Worm (Caenorhabditis elegans) whole organism, L3 larva: Measurements from ENCODE around the gene nmt-1.

Experiments used
- R02D3.7 ChIP-seq: fragments of 150-350 bp; optimal IDR thresholded peaks from 2 replicates; lab custom pipeline; 2014; ENCODE audit warnings: missing biosample characterization, missing genetic modification characterization
- ceh-16 ChIP-seq: sonication (generic microtip); optimal IDR thresholded peaks from 2 replicates; lab custom pipeline; 2017; ENCODE audit warnings: missing biosample characterization, missing genetic modification characterization
- ceh-28 ChIP-seq: fragments of 150-350 bp; optimal IDR thresholded peaks from 2 replicates; lab custom pipeline; 2014; ENCODE audit warnings: missing biosample characterization, missing genetic modification reagents, missing genetic modification characterization
- daf-12 ChIP-seq: fragments of 150-350 bp; optimal IDR thresholded peaks from 2 replicates; lab custom pipeline; 2014; ENCODE audit warnings: missing biosample characterization, missing genetic modification reagents, missing genetic modification characterization
- elt-3 ChIP-seq, 3 experiments: fragments of 150-350 bp in 1 of 3; sonication (generic microtip) in 2 of 3; optimal IDR thresholded peaks; 2 replicates in 2 of 3; 4 replicates in 1 of 3; lab custom pipeline; 2014 to 2017; ENCODE audit warnings: missing biosample characterization in 3 of 3, missing genetic modification characterization in 3 of 3
- fkh-10 ChIP-seq: sonication (generic microtip); optimal IDR thresholded peaks from 2 replicates; lab custom pipeline; 2017; ENCODE audit warnings: missing biosample characterization, missing genetic modification reagents, missing genetic modification characterization
- fos-1 ChIP-seq: fragments of 150-350 bp; optimal IDR thresholded peaks from 2 replicates; lab custom pipeline; 2014; ENCODE audit warnings: missing biosample characterization, missing genetic modification characterization
- pqm-1 ChIP-seq: fragments of 150-350 bp; optimal IDR thresholded peaks from 2 replicates; lab custom pipeline; 2017; ENCODE audit warnings: missing biosample characterization, missing genetic modification characterization, inconsistent platforms
- unc-62 ChIP-seq: fragments of 150-350 bp; sonication (generic microtip); optimal IDR thresholded peaks from 4 replicates; lab custom pipeline; 2014; ENCODE audit warnings: missing biosample characterization, missing genetic modification reagents, missing genetic modification characterization
- zag-1 ChIP-seq: fragments of 150-350 bp; optimal IDR thresholded peaks from 2 replicates; lab custom pipeline; 2014; ENCODE audit warnings: missing biosample characterization, missing genetic modification characterization
- ztf-11 ChIP-seq: fragments of 150-350 bp; optimal IDR thresholded peaks from 2 replicates; lab custom pipeline; 2014; ENCODE audit warnings: missing biosample characterization, missing genetic modification characterization

ce11 chrIII:6164253-6164971 lies 48.3 kb upstream of the nmt-1 start, which contains the start of gene F42A10.9:
- TF ChIP-seq elt-3 (tag; optimal IDR thresholded peaks at IDR 0.05; lab: Kevin White, UChicago) (no peak), ceh-28 (tag; lab: Kevin White, UChicago) (no peak), zag-1 (tag; lab: Kevin White, UChicago) (no peak), fos-1 (tag; lab: Kevin White, UChicago) (no peak), unc-62 (GFP tag; lab: Kevin White, UChicago) (no peak), fkh-10 (no peak), ceh-16 (no peak), R02D3.7 (tag; lab: Kevin White, UChicago) (no peak), pqm-1 (no peak), ztf-11 (tag; lab: Kevin White, UChicago) (no peak), daf-12 (no peak)
